Worm (Caenorhabditis elegans): Measurements from ENCODE around the gene R08A2.5.

ce11 chrV:14726596-14726995, 14.2 kb downstream of the R08A2.5 start, which contains the start of gene Y50E8A.1:
- TF ChIP-seq med-1 (GFP tag; optimal IDR thresholded peaks at IDR 0.05; ENCODE audit: insufficient read depth) (no peak), klf-2 (GFP tag; conservative IDR thresholded peaks at IDR 0.05) (no peak), tab-1 (GFP tag; IDR thresholded peaks at IDR 0.05) (no peak)

Measured in whole organism, midembryonic.